Worm (Caenorhabditis elegans): ENCODE measurements around the gene rol-6.

- no peak for TF ChIP-seq dmd-4 (tag; optimal IDR thresholded peaks at IDR 0.05)
- no peak for TF ChIP-seq ceh-82 (tag; optimal IDR thresholded peaks at IDR 0.05)
- no peak for TF ChIP-seq ztf-11 (tag; optimal IDR thresholded peaks at IDR 0.05)
- no peak for TF ChIP-seq nhr-11 (tag; optimal IDR thresholded peaks at IDR 0.05)
- TF ChIP-seq zag-1 (tag; optimal IDR thresholded peaks at IDR 0.05) = no peak
- no peak for TF ChIP-seq mbf-1 (tag; optimal IDR thresholded peaks at IDR 0.05)
- TF ChIP-seq elt-3 (tag; optimal IDR thresholded peaks at IDR 0.05) = no peak
- no peak for TF ChIP-seq nhr-21 (tag; optimal IDR thresholded peaks at IDR 0.05)
- TF ChIP-seq C34F6.9 (tag; optimal IDR thresholded peaks at IDR 0.05) = no peak
- no peak for TF ChIP-seq lsy-2 (tag; optimal IDR thresholded peaks at IDR 0.05)
- no peak for TF ChIP-seq nhr-25 (tag; optimal IDR thresholded peaks at IDR 0.05)
- TF ChIP-seq lin-39 (tag; optimal IDR thresholded peaks at IDR 0.05) = no peak
- no peak for TF ChIP-seq lin-13 (GFP tag; optimal IDR thresholded peaks at IDR 0.05)
- no peak for TF ChIP-seq fos-1 (tag; optimal IDR thresholded peaks at IDR 0.05)
These were observed 33.6 kb downstream of the rol-6 start, which contains the start of the genes nsph-1.1 and K08F8.15 for ce11 chrII:8766475-8766874.

Measured in whole organism, L2 larva.